Fruit fly (Drosophila melanogaster) whole organism, embryonic: ENCODE data around the gene CG4570.

Experiments
- Atf-2 ChIP-seq: fragments of 200-800 bp; sonication (Bioruptor generic); optimal IDR thresholded peaks from 2 replicates; lab custom pipeline; 2016; ENCODE audit warnings: missing biosample characterization, missing genetic modification characterization
- B-H1 ChIP-seq: fragments of 200-800 bp; sonication (Bioruptor generic); IDR thresholded peaks from 3 replicates; pipeline ENCODE4 v1.3.6; 2022; ENCODE audit warnings: missing biosample characterization, missing genetic modification characterization
- BEAF-32 ChIP-seq: fragments of 200-800 bp; sonication (Bioruptor generic); optimal IDR thresholded peaks from 3 replicates; lab custom pipeline; 2017; ENCODE audit warnings: missing biosample characterization, missing genetic modification characterization, mild to moderate bottlenecking, moderate library complexity, missing genetic modification reagents
- CG1024 ChIP-seq: fragments of 200-800 bp; sonication (Bioruptor generic); IDR thresholded peaks from 2 replicates; pipeline ENCODE4 v1.3.6; 2022; ENCODE audit warnings: missing biosample characterization, missing genetic modification characterization
- CG12071 ChIP-seq: fragments of 200-800 bp; sonication (Bioruptor generic); optimal IDR thresholded peaks from 3 replicates; lab custom pipeline; 2018; ENCODE audit warnings: missing biosample characterization, mild to moderate bottlenecking, missing genetic modification characterization
- CG12155 ChIP-seq: fragments of 200-800 bp; sonication (Bioruptor generic); optimal IDR thresholded peaks from 3 replicates; lab custom pipeline; 2016; ENCODE audit warnings: missing biosample characterization, missing genetic modification characterization
- CG13424 ChIP-seq: fragments of 200-800 bp; sonication (Bioruptor generic); optimal IDR thresholded peaks from 2 replicates; lab custom pipeline; 2019; ENCODE audit warnings: missing biosample characterization, mild to moderate bottlenecking, missing genetic modification characterization, moderate library complexity
- CG13624 ChIP-seq: fragments of 200-800 bp; sonication (Bioruptor generic); optimal IDR thresholded peaks from 2 replicates; lab custom pipeline; 2016; ENCODE audit warnings: missing biosample characterization, missing genetic modification characterization
- CG17802 ChIP-seq: fragments of 200-800 bp; sonication (Bioruptor generic); optimal IDR thresholded peaks from 2 replicates; lab custom pipeline; 2018; ENCODE audit warnings: missing biosample characterization, mild to moderate bottlenecking, missing genetic modification characterization, moderate library complexity
- CG2120 ChIP-seq: fragments of 200-800 bp; sonication (Bioruptor generic); optimal IDR thresholded peaks from 3 replicates; lab custom pipeline; 2016; ENCODE audit warnings: missing biosample characterization, missing genetic modification characterization
- CG31224 ChIP-seq: fragments of 200-800 bp; sonication (Bioruptor generic); IDR thresholded peaks from 2 replicates; pipeline ENCODE4 v1.3.6; 2022; ENCODE audit warnings: missing biosample characterization, missing genetic modification characterization
- CG32532 ChIP-seq: fragments of 200-800 bp; sonication (Bioruptor generic); IDR thresholded peaks from 2 replicates; pipeline ENCODE4 v1.3.6; 2022; ENCODE audit warnings: missing biosample characterization, missing genetic modification characterization
- CG3281 ChIP-seq: fragments of 200-800 bp; sonication (Bioruptor generic); optimal IDR thresholded peaks from 3 replicates; lab custom pipeline; 2017; ENCODE audit warnings: missing biosample characterization, mild to moderate bottlenecking, missing genetic modification characterization
- CG33557 ChIP-seq: fragments of 200-800 bp; sonication (Bioruptor generic); optimal IDR thresholded peaks from 2 replicates; lab custom pipeline; 2019; ENCODE audit warnings: missing biosample characterization, mild to moderate bottlenecking, missing genetic modification characterization, moderate library complexity
- CG34376 ChIP-seq: fragments of 200-800 bp; sonication (Bioruptor generic); optimal IDR thresholded peaks from 2 replicates; lab custom pipeline; 2018; ENCODE audit warnings: missing biosample characterization, mild to moderate bottlenecking, missing genetic modification characterization
- CG4854 ChIP-seq: fragments of 200-800 bp; sonication (Bioruptor generic); optimal IDR thresholded peaks from 2 replicates; lab custom pipeline; 2016; ENCODE audit warnings: missing biosample characterization, missing genetic modification characterization, inconsistent platforms
- CG7928 ChIP-seq: fragments of 200-800 bp; sonication (Bioruptor generic); optimal IDR thresholded peaks from 2 replicates; lab custom pipeline; 2017; ENCODE audit warnings: missing biosample characterization, mild to moderate bottlenecking, missing genetic modification characterization
- CG8944 ChIP-seq: fragments of 200-800 bp; sonication (Bioruptor generic); optimal IDR thresholded peaks from 3 replicates; lab custom pipeline; 2016; ENCODE audit warnings: missing biosample characterization, missing genetic modification characterization
- Dek ChIP-seq: fragments of 200-800 bp; sonication (Bioruptor generic); optimal IDR thresholded peaks from 3 replicates; lab custom pipeline; 2019; ENCODE audit warnings: missing biosample characterization, mild to moderate bottlenecking, missing genetic modification characterization, moderate library complexity
- Eip74EF ChIP-seq, 2 experiments: fragments of 200-800 bp in 1 of 2; fragments of >200 bp in 1 of 2; sonication (Bioruptor generic) in 1 of 2; optimal IDR thresholded peaks; 2 replicates each; lab custom pipeline; 2017 to 2019; ENCODE audit warnings: missing biosample characterization in 2 of 2, missing genetic modification characterization in 2 of 2, mild to moderate bottlenecking in 1 of 2, moderate library complexity in 1 of 2
- HLH54F ChIP-seq: fragments of 200-800 bp; sonication (Bioruptor generic); optimal IDR thresholded peaks from 3 replicates; lab custom pipeline; 2016; ENCODE audit warnings: missing biosample characterization, missing genetic modification characterization
- Hmr ChIP-seq: fragments of 200-800 bp; sonication (Bioruptor generic); optimal IDR thresholded peaks from 3 replicates; lab custom pipeline; 2017; ENCODE audit warnings: mild to moderate bottlenecking, missing biosample characterization, missing genetic modification reagents, missing genetic modification characterization
- Max ChIP-seq: fragments of 200-800 bp; sonication (Bioruptor generic); optimal IDR thresholded peaks from 2 replicates; lab custom pipeline; 2016; ENCODE audit warnings: missing biosample characterization, mild to moderate bottlenecking, missing genetic modification characterization
- Meics ChIP-seq: fragments of 200-800 bp; sonication (Bioruptor generic); optimal IDR thresholded peaks from 2 replicates; lab custom pipeline; 2017; ENCODE audit warnings: missing biosample characterization, mild to moderate bottlenecking, missing genetic modification characterization
- Oli ChIP-seq: fragments of 200-800 bp; sonication (Bioruptor generic); optimal IDR thresholded peaks from 2 replicates; lab custom pipeline; 2018; ENCODE audit warnings: missing biosample characterization, mild to moderate bottlenecking, missing genetic modification characterization, moderate library complexity
- Sin3A ChIP-seq: fragments of >200 bp; optimal IDR thresholded peaks from 2 replicates; lab custom pipeline; 2018
- aop ChIP-seq: fragments of 200-800 bp; sonication (Bioruptor generic); IDR thresholded peaks from 2 replicates; pipeline ENCODE4 v1.3.6; 2022; ENCODE audit warnings: missing biosample characterization, missing genetic modification characterization
- bcd ChIP-seq: fragments of 200-800 bp; sonication (Bioruptor generic); optimal IDR thresholded peaks from 2 replicates; lab custom pipeline; 2017; ENCODE audit warnings: missing biosample characterization, mild to moderate bottlenecking, missing genetic modification characterization
- bowl ChIP-seq: fragments of 200-800 bp; sonication (Bioruptor generic); IDR thresholded peaks from 2 replicates; pipeline ENCODE4 v1.3.6; 2022; ENCODE audit warnings: missing biosample characterization, missing genetic modification characterization
- dm ChIP-seq: fragments of 200-800 bp; sonication (Bioruptor generic); optimal IDR thresholded peaks from 3 replicates; lab custom pipeline; 2016; ENCODE audit warnings: missing biosample characterization, missing genetic modification characterization
- dysf ChIP-seq: fragments of 200-800 bp; sonication (Bioruptor generic); IDR thresholded peaks from 3 replicates; pipeline ENCODE4 v1.3.6; 2022; ENCODE audit warnings: missing biosample characterization, missing genetic modification characterization
- fu2 ChIP-seq: fragments of 200-800 bp; sonication (Bioruptor generic); optimal IDR thresholded peaks from 2 replicates; lab custom pipeline; 2016; ENCODE audit warnings: missing biosample characterization, missing genetic modification characterization
- gem ChIP-seq: fragments of 200-800 bp; sonication (Bioruptor generic); optimal IDR thresholded peaks from 2 replicates; lab custom pipeline; 2019; ENCODE audit warnings: missing biosample characterization, mild to moderate bottlenecking, missing genetic modification characterization, moderate library complexity
- gsb-n ChIP-seq: fragments of 200-800 bp; sonication (Bioruptor generic); optimal IDR thresholded peaks from 3 replicates; lab custom pipeline; 2018; ENCODE audit warnings: missing biosample characterization, mild to moderate bottlenecking, missing genetic modification characterization
- kay ChIP-seq: fragments of 200-800 bp; sonication (Bioruptor generic); optimal IDR thresholded peaks from 2 replicates; lab custom pipeline; 2016; ENCODE audit warnings: missing biosample characterization, missing genetic modification characterization
- kni ChIP-seq: fragments of 200-800 bp; sonication (Bioruptor generic); optimal IDR thresholded peaks from 3 replicates; lab custom pipeline; 2017; ENCODE audit warnings: mild to moderate bottlenecking, missing biosample characterization, missing genetic modification reagents, missing genetic modification characterization
- nom ChIP-seq: fragments of 200-800 bp; sonication (Bioruptor generic); optimal IDR thresholded peaks from 2 replicates; lab custom pipeline; 2017; ENCODE audit warnings: missing biosample characterization, missing genetic modification characterization, mild to moderate bottlenecking, moderate library complexity, missing genetic modification reagents
- oc ChIP-seq: fragments of 200-800 bp; sonication (Bioruptor generic); optimal IDR thresholded peaks from 2 replicates; lab custom pipeline; 2018; ENCODE audit warnings: missing biosample characterization, mild to moderate bottlenecking, missing genetic modification characterization, moderate library complexity
- pnt ChIP-seq: fragments of 200-800 bp; sonication (Bioruptor generic); optimal IDR thresholded peaks from 3 replicates; lab custom pipeline; 2016; ENCODE audit warnings: missing biosample characterization, missing genetic modification characterization
- pros ChIP-seq: fragments of 200-800 bp; sonication (Bioruptor generic); optimal IDR thresholded peaks from 3 replicates; lab custom pipeline; 2019; ENCODE audit warnings: missing biosample characterization, mild to moderate bottlenecking, missing genetic modification characterization, moderate library complexity
- repo ChIP-seq: fragments of 200-800 bp; sonication (Bioruptor generic); optimal IDR thresholded peaks from 2 replicates; lab custom pipeline; 2016; ENCODE audit warnings: missing biosample characterization, missing genetic modification characterization
- ro ChIP-seq: fragments of 200-800 bp; sonication (Bioruptor generic); IDR thresholded peaks from 2 replicates; pipeline ENCODE4 v1.3.6; 2022; ENCODE audit warnings: missing biosample characterization, missing genetic modification characterization
- salm ChIP-seq: fragments of 200-800 bp; sonication (Bioruptor generic); optimal IDR thresholded peaks from 2 replicates; lab custom pipeline; 2018; ENCODE audit warnings: missing biosample characterization, mild to moderate bottlenecking, missing genetic modification characterization
- sima ChIP-seq: fragments of 200-800 bp; sonication (Bioruptor generic); optimal IDR thresholded peaks from 2 replicates; lab custom pipeline; 2016; ENCODE audit warnings: missing biosample characterization, missing genetic modification characterization
- sna ChIP-seq: fragments of 200-800 bp; sonication (Bioruptor generic); IDR thresholded peaks from 2 replicates; pipeline ENCODE4 v1.3.6; 2022; ENCODE audit warnings: missing biosample characterization, missing genetic modification characterization; ENCODE audit not compliant: partially characterized antibody
- sqz ChIP-seq: fragments of 200-800 bp; sonication (Bioruptor generic); optimal IDR thresholded peaks from 3 replicates; lab custom pipeline; 2018; ENCODE audit warnings: missing biosample characterization, mild to moderate bottlenecking, missing genetic modification characterization
- tgo ChIP-seq: fragments of 200-800 bp; sonication (Bioruptor generic); IDR thresholded peaks from 3 replicates; pipeline ENCODE4 v1.3.6; 2022; ENCODE audit warnings: missing biosample characterization, missing genetic modification characterization
- twi ChIP-seq: fragments of 200-800 bp; optimal IDR thresholded peaks from 2 replicates; lab custom pipeline; 2019; ENCODE audit warnings: missing biosample characterization, mild to moderate bottlenecking, missing genetic modification characterization, moderate library complexity
- unpg ChIP-seq: fragments of 200-800 bp; sonication (Bioruptor generic); optimal IDR thresholded peaks from 3 replicates; lab custom pipeline; 2018; ENCODE audit warnings: missing biosample characterization, mild to moderate bottlenecking, missing genetic modification characterization, moderate library complexity
- wdn ChIP-seq: fragments of 200-800 bp; sonication (Bioruptor generic); IDR thresholded peaks from 2 replicates; pipeline ENCODE4 v1.3.6; 2022; ENCODE audit warnings: missing biosample characterization, missing genetic modification characterization
- z ChIP-seq: fragments of 200-800 bp; sonication (Bioruptor generic); IDR thresholded peaks from 3 replicates; pipeline ENCODE4 v1.3.6; 2022; ENCODE audit warnings: missing biosample characterization, missing genetic modification characterization

The CG4570 gene

dm6 chr3R:10868427-10868962 lies 11.9 kb downstream of the CG4570 start, which contains the start of the genes SelR and Tsp86D (continued):
- TF ChIP-seq pnt (GFP tag; lab: Kevin White, UChicago) (no peak), Oli (tag; lab: Kevin White, UChicago) (no peak), ro (GFP tag; lab: Robert Waterston, UW) (no peak), pros (GFP tag; lab: Kevin White, UChicago) (no peak), dm (peak; percentile 75), dysf (no peak; the same call in 2 of the 3 replicates), CG13624 (GFP tag; lab: Kevin White, UChicago) (peak; percentile 52), bowl (GFP tag; lab: Robert Waterston, UW) (no peak), CG7928 (peak; percentile 22), CG12155 (no peak), CG8944 (GFP tag; lab: Kevin White, UChicago) (no peak), BEAF-32 (GFP tag; lab: Kevin White, UChicago) (peak; percentile 75), CG2120 (GFP tag; lab: Kevin White, UChicago) (no peak), kni (GFP tag; lab: Kevin White, UChicago) (peak; percentile 16), CG17802 (tag; lab: Kevin White, UChicago) (no peak), CG13424 (tag; lab: Kevin White, UChicago) (no peak), HLH54F (no peak), aop (GFP tag; lab: Robert Waterston, UW) (no peak), Sin3A (lab: Kevin White, UChicago) (peak; percentile 81), CG1024 (no peak), z (0 out of 3 replicates have a peak, but pooled peaks have one; percentile 8), CG3281 (GFP tag; lab: Kevin White, UChicago) (peak; percentile 69), fu2 (GFP tag; lab: Kevin White, UChicago) (no peak), kay (GFP tag; lab: Kevin White, UChicago) (no peak), twi (no peak), Eip74EF (GFP tag; optimal IDR thresholded peaks at IDR 0.05; lab: Kevin White, UChicago) (peak in 1 of 2 experiments; percentile 46), CG33557 (GFP tag; lab: Kevin White, UChicago) (no peak), CG32532 (GFP tag; lab: Robert Waterston, UW) (peak; percentile 57; the same call in 1 of the 2 replicates), gem (tag; lab: Kevin White, UChicago) (no peak), CG34376 (peak; percentile 89), CG12071 (peak; percentile 47), nom (GFP tag; lab: Kevin White, UChicago) (peak; percentile 9), sima (GFP tag; lab: Kevin White, UChicago) (no peak), salm (tag; lab: Kevin White, UChicago) (peak; percentile 69), B-H1 (GFP tag; lab: Robert Waterston, UW) (no peak), CG31224 (no peak), Meics (GFP tag; lab: Kevin White, UChicago) (peak; percentile 37), repo (GFP tag; lab: Kevin White, UChicago) (peak; percentile 51), oc (tag; lab: Kevin White, UChicago) (peak; percentile 11), Atf-2 (GFP tag; lab: Kevin White, UChicago) (no peak), Dek (tag; lab: Kevin White, UChicago) (peak; percentile 3), tgo (GFP tag; lab: Robert Waterston, UW) (no peak), Hmr (GFP tag; lab: Kevin White, UChicago) (peak; percentile 67), unpg (GFP tag; lab: Kevin White, UChicago) (peak; percentile 40), gsb-n (tag; lab: Kevin White, UChicago) (peak; percentile 16), sna (GFP tag; lab: Robert Waterston, UW) (peak; percentile 74), CG4854 (GFP tag; lab: Kevin White, UChicago) (peak; percentile 99), wdn (GFP tag; lab: Robert Waterston, UW) (no peak), bcd (GFP tag; lab: Kevin White, UChicago) (peak; percentile 24), sqz (GFP tag; lab: Kevin White, UChicago) (peak; percentile 80), Max (peak; percentile 36)
